Worm (Caenorhabditis elegans): ENCODE results near the gene W08G11.1.
A peak's percentile ranks its signal among the peaks of the same experiment; 100 is the strongest.

Gene W08G11.1

DNA sequence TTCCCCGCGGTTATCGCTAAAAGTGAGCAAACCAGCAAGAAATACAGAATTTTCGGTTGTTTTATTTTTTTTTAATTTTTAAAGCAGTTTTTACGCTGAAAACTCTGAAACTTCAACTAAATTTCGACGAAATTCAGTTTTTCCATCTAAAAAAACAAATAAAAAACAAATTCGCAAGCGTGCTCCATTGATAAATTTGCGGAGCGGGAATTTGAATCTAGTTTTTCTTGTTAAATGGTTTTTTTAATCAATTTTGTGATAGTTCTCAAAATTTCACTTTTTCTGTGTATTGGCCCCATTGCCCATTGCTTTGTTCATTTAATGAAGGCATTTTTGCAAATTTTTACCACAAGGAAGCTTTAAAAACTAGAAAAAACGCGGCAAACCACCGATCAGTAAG is 9.9 kb downstream of the W08G11.1 start:
- TF ChIP-seq nhr-25 (tag; optimal IDR thresholded peaks at IDR 0.05), result no peak
- TF ChIP-seq blmp-1 (tag; optimal IDR thresholded peaks at IDR 0.05; ENCODE audit: insufficient read depth), result no peak
- no peak for TF ChIP-seq ama-1 (optimal IDR thresholded peaks at IDR 0.05)
- no peak for TF ChIP-seq R02D3.7 (tag; optimal IDR thresholded peaks at IDR 0.05)
- TF ChIP-seq nhr-11 (tag; optimal IDR thresholded peaks at IDR 0.05), result no peak
- TF ChIP-seq ztf-1 (GFP tag; conservative IDR thresholded peaks at IDR 0.05), result no peak
- no peak for TF ChIP-seq elt-1 (tag; optimal IDR thresholded peaks at IDR 0.05)
- TF ChIP-seq ceh-16 (tag; optimal IDR thresholded peaks at IDR 0.05), result no peak
- no peak for TF ChIP-seq lin-13 (GFP tag; optimal IDR thresholded peaks at IDR 0.05)
- no peak for TF ChIP-seq sma-3 (GFP tag; optimal IDR thresholded peaks at IDR 0.05)
- no peak for TF ChIP-seq sem-4 (tag; optimal IDR thresholded peaks at IDR 0.05)
- no peak for TF ChIP-seq mdl-1 (tag; optimal IDR thresholded peaks at IDR 0.05)
- no peak for TF ChIP-seq nhr-77 (tag; optimal IDR thresholded peaks at IDR 0.05)

DNA sequence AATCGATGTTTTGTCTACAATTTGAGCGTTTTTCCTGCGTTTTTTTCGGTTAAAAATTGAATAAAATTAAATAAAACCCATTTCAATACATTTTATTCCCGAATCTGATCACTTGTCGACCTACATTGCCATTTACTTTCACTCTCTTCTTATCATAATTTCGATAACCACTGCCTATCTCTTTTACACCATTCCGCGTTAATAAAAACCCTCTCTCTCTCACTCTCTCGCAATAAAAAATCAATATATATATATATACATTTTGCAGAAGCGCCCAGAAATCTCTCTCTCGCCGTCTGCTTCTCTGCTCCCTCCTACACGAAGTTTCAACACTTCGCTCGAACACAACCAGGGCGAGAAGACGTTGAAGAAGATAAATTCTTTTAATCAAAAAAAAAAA is 10.4 kb downstream of the W08G11.1 start, which contains the start of gene pptr-1:
Gene pptr-1 (plus strand): TSS at position 269 of the 400 bp plus-strand sequence.
- TF ChIP-seq nhr-6 (tag; optimal IDR thresholded peaks at IDR 0.05) (no peak), crh-2 (tag; optimal IDR thresholded peaks at IDR 0.05) (peak; percentile 12), blmp-1 (tag; optimal IDR thresholded peaks at IDR 0.05; ENCODE audit: insufficient read depth) (peak; percentile 86), lsy-2 (tag; optimal IDR thresholded peaks at IDR 0.05) (no peak), fos-1 (tag; optimal IDR thresholded peaks at IDR 0.05) (peak; percentile 70), nhr-10 (tag; optimal IDR thresholded peaks at IDR 0.05) (no peak), ztf-1 (GFP tag; conservative IDR thresholded peaks at IDR 0.05) (no peak)

- TF ChIP-seq sma-9 (GFP tag; optimal IDR thresholded peaks at IDR 0.05) (no peak), sma-9 (tag; optimal IDR thresholded peaks at IDR 0.05) (no peak), snpc-4 (tag; optimal IDR thresholded peaks at IDR 0.05) (no peak), unc-55 (GFP tag; optimal IDR thresholded peaks at IDR 0.05) (no peak), nhr-129 (tag; optimal IDR thresholded peaks at IDR 0.05) (no peak)
Observed at ce11 chrV:16361350-16361749, 14.5 kb downstream of the W08G11.1 start.

ce11 chrV:16367575-16367974 is 20.7 kb downstream of the W08G11.1 start, which contains the start of gene W08G11.3:
TSS of gene W08G11.3 (plus strand) at chrV:16367681.
- TF ChIP-seq nhr-129 (tag; optimal IDR thresholded peaks at IDR 0.05), result peak; percentile 11
- no peak for TF ChIP-seq lsy-2 (tag; optimal IDR thresholded peaks at IDR 0.05)

ce11 chrV:16368143-16368542 is 21.3 kb downstream of the W08G11.1 start:
- no peak for TF ChIP-seq peb-1 (tag; optimal IDR thresholded peaks at IDR 0.05)
- no peak for TF ChIP-seq egl-27 (tag; optimal IDR thresholded peaks at IDR 0.05)
- no peak for TF ChIP-seq nhr-25 (tag; optimal IDR thresholded peaks at IDR 0.05)
- no peak for TF ChIP-seq nhr-6 (tag; optimal IDR thresholded peaks at IDR 0.05)
- TF ChIP-seq ztf-11 (tag; optimal IDR thresholded peaks at IDR 0.05), result no peak
- TF ChIP-seq nhr-11 (tag; optimal IDR thresholded peaks at IDR 0.05), result no peak

ce11 chrV:16370039-16370438 is 23.2 kb downstream of the W08G11.1 start:
- no peak for TF ChIP-seq ceh-16 (tag; optimal IDR thresholded peaks at IDR 0.05)
- no peak for TF ChIP-seq nhr-12 (tag; optimal IDR thresholded peaks at IDR 0.05)
- peak; percentile 67 for TF ChIP-seq unc-55 (GFP tag; optimal IDR thresholded peaks at IDR 0.05)
- TF ChIP-seq lin-11 (tag; optimal IDR thresholded peaks at IDR 0.05), result peak; percentile 6
- no peak for TF ChIP-seq unc-62 (GFP tag; optimal IDR thresholded peaks at IDR 0.05)
- no peak for TF ChIP-seq dmd-4 (tag; optimal IDR thresholded peaks at IDR 0.05)
- no peak for TF ChIP-seq nhr-11 (tag; optimal IDR thresholded peaks at IDR 0.05)
- TF ChIP-seq sem-4 (tag; optimal IDR thresholded peaks at IDR 0.05), result no peak
- TF ChIP-seq ceh-82 (tag; optimal IDR thresholded peaks at IDR 0.05), result peak; percentile 20
- TF ChIP-seq crh-2 (tag; optimal IDR thresholded peaks at IDR 0.05), result peak; percentile 68
- no peak for TF ChIP-seq alr-1 (tag; optimal IDR thresholded peaks at IDR 0.05)
- peak; percentile 73 for TF ChIP-seq gmeb-1 (tag; optimal IDR thresholded peaks at IDR 0.05)
- peak; percentile 15 for TF ChIP-seq mab-5 (tag; optimal IDR thresholded peaks at IDR 0.05)
- TF ChIP-seq nhr-129 (tag; optimal IDR thresholded peaks at IDR 0.05), result peak; percentile 90
- no peak for TF ChIP-seq nhr-237 (tag; optimal IDR thresholded peaks at IDR 0.05)
- TF ChIP-seq egl-27 (tag; optimal IDR thresholded peaks at IDR 0.05), result peak; percentile 72
- peak; percentile 19 for TF ChIP-seq blmp-1 (tag; optimal IDR thresholded peaks at IDR 0.05; ENCODE audit: insufficient read depth)
- TF ChIP-seq sma-3 (GFP tag; optimal IDR thresholded peaks at IDR 0.05), result peak; percentile 78
- no peak for TF ChIP-seq elt-3 (tag; optimal IDR thresholded peaks at IDR 0.05)
- TF ChIP-seq fos-1 (tag; optimal IDR thresholded peaks at IDR 0.05), result peak; percentile 71
- peak; percentile 45 for TF ChIP-seq C34F6.9 (tag; optimal IDR thresholded peaks at IDR 0.05)
- TF ChIP-seq elt-1 (tag; optimal IDR thresholded peaks at IDR 0.05), result no peak
- TF ChIP-seq ama-1 (optimal IDR thresholded peaks at IDR 0.05), result no peak
- TF ChIP-seq zag-1 (tag; optimal IDR thresholded peaks at IDR 0.05), result peak; percentile 26
- TF ChIP-seq Y55F3AM.14 (GFP tag; optimal IDR thresholded peaks at IDR 0.05), result peak; percentile 70
- no peak for TF ChIP-seq peb-1 (tag; optimal IDR thresholded peaks at IDR 0.05)
- TF ChIP-seq unc-39 (tag; optimal IDR thresholded peaks at IDR 0.05), result no peak
- TF ChIP-seq lin-39 (tag; optimal IDR thresholded peaks at IDR 0.05), result no peak
- no peak for TF ChIP-seq aly-2 (tag; optimal IDR thresholded peaks at IDR 0.05)
- TF ChIP-seq nhr-23 (tag; optimal IDR thresholded peaks at IDR 0.05), result no peak

Data from whole organism, L2 larva.